Worm (Caenorhabditis elegans): ENCODE results near the gene prp-18.

Gene prp-18

ce11 chrIV:9873837-9874236, 10.3 kb downstream of the prp-18 start:
- TF ChIP-seq sea-2 (GFP tag; optimal IDR thresholded peaks at IDR 0.05) (no peak), elt-3 (tag; optimal IDR thresholded peaks at IDR 0.05) (no peak), daf-12 (tag; optimal IDR thresholded peaks at IDR 0.05) (no peak), ama-1 (optimal IDR thresholded peaks at IDR 0.05) (no peak), lin-39 (tag; optimal IDR thresholded peaks at IDR 0.05) (no peak), hmg-11 (tag; optimal IDR thresholded peaks at IDR 0.05) (peak; percentile 44), skn-1 (tag; optimal IDR thresholded peaks at IDR 0.05) (no peak), elt-1 (tag; optimal IDR thresholded peaks at IDR 0.05) (peak; percentile 48), egl-27 (tag; optimal IDR thresholded peaks at IDR 0.05) (no peak), ZK546.5 (tag; optimal IDR thresholded peaks at IDR 0.05) (no peak), fos-1 (tag; optimal IDR thresholded peaks at IDR 0.05) (no peak), ceh-28 (tag; optimal IDR thresholded peaks at IDR 0.05) (no peak), nhr-23 (tag; optimal IDR thresholded peaks at IDR 0.05) (peak; percentile 44), ztf-11 (tag; optimal IDR thresholded peaks at IDR 0.05) (no peak), mdl-1 (tag; optimal IDR thresholded peaks at IDR 0.05) (no peak), unc-62 (GFP tag; optimal IDR thresholded peaks at IDR 0.05) (no peak), nhr-25 (tag; optimal IDR thresholded peaks at IDR 0.05) (peak; percentile 58), ceh-16 (tag; optimal IDR thresholded peaks at IDR 0.05) (no peak), ztf-4 (tag; optimal IDR thresholded peaks at IDR 0.05) (peak; percentile 9), nhr-76 (tag; optimal IDR thresholded peaks at IDR 0.05) (no peak), pha-4 (tag; optimal IDR thresholded peaks at IDR 0.05) (peak; percentile 67), nhr-67 (tag; optimal IDR thresholded peaks at IDR 0.05) (no peak), lin-15B (tag; optimal IDR thresholded peaks at IDR 0.05) (peak; percentile 15), fkh-2 (tag; optimal IDR thresholded peaks at IDR 0.05) (no peak), nhr-28 (tag; optimal IDR thresholded peaks at IDR 0.05) (no peak), ceh-9 (tag; optimal IDR thresholded peaks at IDR 0.05) (no peak), eor-1 (tag; optimal IDR thresholded peaks at IDR 0.05) (no peak), nfya-1 (tag; optimal IDR thresholded peaks at IDR 0.05; ENCODE audit: insufficient read depth) (peak; percentile 67), nhr-77 (tag; optimal IDR thresholded peaks at IDR 0.05) (no peak), nhr-43 (tag; optimal IDR thresholded peaks at IDR 0.05; ENCODE audit: poor library complexity, severe bottlenecking) (no peak), ceh-82 (tag; optimal IDR thresholded peaks at IDR 0.05) (no peak), zag-1 (tag; optimal IDR thresholded peaks at IDR 0.05) (no peak), egl-5 (tag; optimal IDR thresholded peaks at IDR 0.05) (no peak), snpc-4 (tag; optimal IDR thresholded peaks at IDR 0.05) (peak; percentile 48), elt-2 (tag; optimal IDR thresholded peaks at IDR 0.05) (peak; percentile 53), jun-1 (tag; optimal IDR thresholded peaks at IDR 0.05) (no peak), pqm-1 (tag; optimal IDR thresholded peaks at IDR 0.05) (peak; percentile 59)

ce11 chrIV:9872786-9873185, 11.4 kb downstream of the prp-18 start:
- no peak for TF ChIP-seq egl-5 (tag; optimal IDR thresholded peaks at IDR 0.05)
- no peak for TF ChIP-seq fos-1 (tag; optimal IDR thresholded peaks at IDR 0.05)
- TF ChIP-seq R02D3.7 (tag; optimal IDR thresholded peaks at IDR 0.05): no peak
- no peak for TF ChIP-seq nhr-23 (tag; optimal IDR thresholded peaks at IDR 0.05)
- peak; percentile 66 for TF ChIP-seq pha-4 (tag; optimal IDR thresholded peaks at IDR 0.05)
- no peak for TF ChIP-seq eor-1 (tag; optimal IDR thresholded peaks at IDR 0.05)
- TF ChIP-seq ama-1 (optimal IDR thresholded peaks at IDR 0.05): no peak
- TF ChIP-seq zag-1 (tag; optimal IDR thresholded peaks at IDR 0.05): no peak
- peak; percentile 18 for TF ChIP-seq lin-15B (tag; optimal IDR thresholded peaks at IDR 0.05)
- peak; percentile 2 for TF ChIP-seq skn-1 (tag; optimal IDR thresholded peaks at IDR 0.05)
- no peak for TF ChIP-seq nhr-237 (tag; optimal IDR thresholded peaks at IDR 0.05)
- TF ChIP-seq unc-39 (tag; optimal IDR thresholded peaks at IDR 0.05): no peak
- no peak for TF ChIP-seq jun-1 (tag; optimal IDR thresholded peaks at IDR 0.05)
- peak; percentile 1 for TF ChIP-seq lin-39 (tag; optimal IDR thresholded peaks at IDR 0.05)
- TF ChIP-seq egl-27 (tag; optimal IDR thresholded peaks at IDR 0.05): no peak
- TF ChIP-seq elt-2 (tag; optimal IDR thresholded peaks at IDR 0.05): peak; percentile 60
- no peak for TF ChIP-seq sea-2 (GFP tag; optimal IDR thresholded peaks at IDR 0.05)
- TF ChIP-seq mml-1 (tag; optimal IDR thresholded peaks at IDR 0.05): no peak
- peak; percentile 77 for TF ChIP-seq pqm-1 (tag; optimal IDR thresholded peaks at IDR 0.05)
- TF ChIP-seq nhr-25 (tag; optimal IDR thresholded peaks at IDR 0.05): no peak
- TF ChIP-seq nfya-1 (tag; optimal IDR thresholded peaks at IDR 0.05; ENCODE audit: insufficient read depth): peak; percentile 57
- peak; percentile 29 for TF ChIP-seq hmg-11 (tag; optimal IDR thresholded peaks at IDR 0.05)
- TF ChIP-seq ceh-28 (tag; optimal IDR thresholded peaks at IDR 0.05): peak; percentile 26
- TF ChIP-seq ceh-82 (tag; optimal IDR thresholded peaks at IDR 0.05): no peak

All from whole organism, L3 larva.